Worm (Caenorhabditis elegans): Measurements from ENCODE around the gene lbp-7.

- no peak for TF ChIP-seq nhr-11 (tag; optimal IDR thresholded peaks at IDR 0.05)
- TF ChIP-seq ets-4 (tag; optimal IDR thresholded peaks at IDR 0.05), result no peak
- no peak for TF ChIP-seq pax-1 (tag; optimal IDR thresholded peaks at IDR 0.05)
- no peak for TF ChIP-seq odd-2 (tag; optimal IDR thresholded peaks at IDR 0.05)
These were observed 42.2 kb upstream of the lbp-7 start, which contains the start of gene srx-128 for ce11 chrV:13837173-13837572.
